Fruit fly (Drosophila melanogaster) ovary, adult (tissue): ENCODE results near the gene Nepl6.

Experiments used
- CG17801 ChIP-seq: fragments of 200-800 bp; optimal IDR thresholded peaks from 2 replicates; lab custom pipeline; 2019; ENCODE audit warnings: missing biosample characterization, mild to moderate bottlenecking, missing genetic modification characterization, moderate library complexity; ENCODE audit not compliant: partially characterized antibody

Gene Nepl6

DNA sequence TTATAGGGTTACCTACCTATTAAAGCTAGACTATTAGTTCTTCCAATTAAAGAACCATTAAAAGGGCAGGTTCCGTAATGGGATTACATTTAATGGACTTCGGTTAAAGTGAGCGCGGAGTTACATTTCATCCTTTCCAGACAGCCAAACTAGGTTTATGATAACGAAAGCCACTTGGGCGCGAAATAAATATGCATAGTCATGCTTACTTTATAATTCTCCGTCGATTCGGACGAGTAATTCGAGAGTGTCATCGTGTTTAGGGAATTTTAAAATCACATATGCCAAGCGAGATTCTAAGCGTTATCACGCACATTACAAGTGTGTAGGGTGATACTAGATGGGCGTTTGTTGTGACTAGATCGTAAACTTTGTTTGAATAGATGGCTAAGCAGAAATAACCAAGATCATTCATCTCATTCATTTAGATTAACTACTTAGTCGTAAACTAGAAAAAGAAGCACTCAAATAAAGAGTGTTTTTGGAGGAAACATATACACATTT lies 45.0 kb downstream of the Nepl6 start:
- no peak for TF ChIP-seq CG17801

DNA sequence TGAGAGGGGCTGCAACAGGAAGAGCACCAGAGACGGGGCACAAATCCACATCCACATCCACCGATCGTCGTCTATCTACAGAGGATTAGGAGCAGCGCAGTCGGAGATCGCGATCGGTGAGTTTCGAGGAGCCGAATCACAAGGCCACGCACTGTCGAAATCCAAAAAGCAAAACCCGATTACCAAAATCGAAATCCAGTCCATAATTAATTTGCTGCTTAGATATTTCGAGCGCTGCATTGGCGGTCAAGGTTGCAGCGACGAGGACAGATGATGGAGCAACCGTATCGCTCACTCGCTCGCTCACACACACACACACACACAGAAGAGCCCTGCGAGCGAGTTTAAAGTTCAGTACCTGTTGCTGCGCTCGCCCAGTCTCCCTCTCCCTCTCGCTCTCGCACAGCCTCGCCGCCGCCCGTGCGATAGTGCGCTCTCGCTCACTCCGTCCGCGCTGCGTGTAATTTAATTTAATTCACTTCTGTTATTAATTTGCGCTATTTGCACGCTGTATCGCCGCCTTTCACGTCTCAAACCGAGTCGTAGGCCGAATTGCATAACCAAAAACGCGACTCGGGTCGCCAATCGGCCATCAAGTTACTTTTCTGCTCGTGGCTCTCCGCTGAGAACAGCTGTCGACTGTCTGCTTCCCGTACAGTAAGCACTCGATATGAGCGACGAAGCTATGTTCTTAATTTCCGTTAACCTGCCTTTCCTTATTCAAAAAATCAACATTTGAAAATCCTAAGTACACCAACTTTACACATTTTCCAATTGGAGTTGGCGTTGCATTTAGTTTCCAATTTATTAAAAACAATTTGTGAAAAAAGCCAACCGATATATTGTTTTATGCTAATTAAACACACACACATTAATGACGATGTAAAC lies 46.1 kb downstream of the Nepl6 start:
- peak; percentile 28 for TF ChIP-seq CG17801

DNA sequence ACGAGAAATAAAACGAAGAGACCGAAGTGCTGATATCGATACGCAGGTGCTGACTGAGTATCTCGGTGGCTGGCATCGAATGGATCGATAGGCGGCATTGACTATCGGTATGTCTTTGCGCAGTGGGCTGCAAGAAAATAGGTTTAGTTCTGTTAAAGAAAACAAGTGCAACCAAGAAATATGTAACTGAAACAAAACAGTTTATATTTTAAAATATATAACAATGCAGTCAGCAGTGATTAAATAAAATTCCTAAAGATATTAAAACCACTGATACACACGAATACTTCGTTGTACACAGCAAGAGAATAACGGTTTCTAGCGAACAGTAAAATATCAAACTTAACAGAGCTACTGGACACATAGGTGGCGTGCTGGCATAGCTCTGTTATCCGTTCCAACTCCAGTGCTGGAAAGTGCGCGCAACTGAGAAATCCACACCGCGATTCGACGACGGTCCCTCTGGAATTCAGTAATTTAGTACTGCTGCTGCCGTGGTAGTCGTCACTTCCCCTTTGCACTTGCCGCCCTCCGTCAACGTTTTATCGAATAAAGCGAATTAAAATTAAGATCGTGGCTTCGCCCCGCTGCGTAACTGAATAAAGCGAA lies 46.8 kb downstream of the Nepl6 start, which contains the start of the genes Pez and Cpr:
Gene Pez (minus strand): TSS at position 305 of the 609 bp plus-strand sequence.
Gene Cpr (plus strand): TSS at position 470 of the 609 bp plus-strand sequence.
- TF ChIP-seq CG17801 = peak; percentile 42

DNA sequence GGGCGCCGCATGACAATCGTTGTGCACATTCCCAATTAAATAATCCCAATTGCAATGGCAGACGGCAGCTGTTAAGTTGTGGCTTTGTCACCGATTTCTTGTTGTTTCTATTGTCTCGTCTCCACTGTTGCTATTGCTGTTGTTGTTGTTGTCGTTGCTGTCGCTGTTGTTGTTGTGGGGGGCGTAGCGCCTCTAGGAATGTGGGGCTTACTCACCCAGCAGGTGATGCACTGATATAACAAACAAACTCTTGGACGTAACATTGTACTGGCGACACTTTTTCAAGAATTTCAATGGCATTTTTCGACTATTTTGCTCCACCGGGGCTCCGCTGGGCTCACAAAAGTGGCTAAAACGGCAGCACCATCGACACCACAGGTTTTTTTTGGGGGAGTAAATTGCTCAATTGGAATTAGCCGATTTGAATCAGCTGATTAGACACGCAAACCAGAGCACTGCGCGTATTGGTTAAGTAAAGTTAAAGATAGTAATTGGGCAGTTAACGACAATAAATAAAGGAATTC lies 47.4 kb downstream of the Nepl6 start:
- TF ChIP-seq CG17801 = no peak
